Worm (Caenorhabditis elegans): Measurements from ENCODE around the gene F54B8.1.

Gene F54B8.1

ce11 chrV:15769072-15769471 lies 41.5 kb upstream of the F54B8.1 start, which contains the start of gene F57A10.4:
Gene F57A10.4 (plus strand): TSS chrV:15769438.
- no peak for TF ChIP-seq zag-1 (tag; optimal IDR thresholded peaks at IDR 0.05)
- no peak for TF ChIP-seq unc-62 (GFP tag; optimal IDR thresholded peaks at IDR 0.05)
- no peak for TF ChIP-seq elt-3 (tag; optimal IDR thresholded peaks at IDR 0.05)
- no peak for TF ChIP-seq hmg-11 (tag; optimal IDR thresholded peaks at IDR 0.05)
- TF ChIP-seq ceh-9 (tag; optimal IDR thresholded peaks at IDR 0.05): no peak
- TF ChIP-seq nhr-76 (tag; optimal IDR thresholded peaks at IDR 0.05): no peak
- no peak for TF ChIP-seq snpc-4 (tag; optimal IDR thresholded peaks at IDR 0.05)
- no peak for TF ChIP-seq mdl-1 (tag; optimal IDR thresholded peaks at IDR 0.05)
- no peak for TF ChIP-seq nhr-237 (tag; optimal IDR thresholded peaks at IDR 0.05)
- no peak for TF ChIP-seq pqm-1 (tag; optimal IDR thresholded peaks at IDR 0.05)
- no peak for TF ChIP-seq nhr-28 (tag; optimal IDR thresholded peaks at IDR 0.05)
- no peak for TF ChIP-seq ceh-28 (tag; optimal IDR thresholded peaks at IDR 0.05)

- no peak for TF ChIP-seq jun-1 (tag; optimal IDR thresholded peaks at IDR 0.05)
- TF ChIP-seq fkh-10 (GFP tag; optimal IDR thresholded peaks at IDR 0.05): no peak
- no peak for TF ChIP-seq snpc-4 (tag; optimal IDR thresholded peaks at IDR 0.05)
- no peak for TF ChIP-seq ama-1 (optimal IDR thresholded peaks at IDR 0.05)
- TF ChIP-seq eor-1 (tag; optimal IDR thresholded peaks at IDR 0.05): no peak
- no peak for TF ChIP-seq lsy-12 (tag; optimal IDR thresholded peaks at IDR 0.05)
- no peak for TF ChIP-seq ceh-28 (tag; optimal IDR thresholded peaks at IDR 0.05)
- no peak for TF ChIP-seq lin-39 (tag; optimal IDR thresholded peaks at IDR 0.05)
- TF ChIP-seq unc-62 (GFP tag; optimal IDR thresholded peaks at IDR 0.05): no peak
- TF ChIP-seq unc-39 (tag; optimal IDR thresholded peaks at IDR 0.05): no peak
Observed at ce11 chrV:15773141-15773540, 37.4 kb upstream of the F54B8.1 start, which contains the start of gene nhr-60. Gene nhr-60 (minus strand): TSS chrV:15773241.

- no peak for TF ChIP-seq R02D3.7 (tag; optimal IDR thresholded peaks at IDR 0.05)
- no peak for TF ChIP-seq pqm-1 (tag; optimal IDR thresholded peaks at IDR 0.05)
- no peak for TF ChIP-seq elt-1 (tag; optimal IDR thresholded peaks at IDR 0.05)
- TF ChIP-seq nhr-237 (tag; optimal IDR thresholded peaks at IDR 0.05): no peak
- TF ChIP-seq mml-1 (tag; optimal IDR thresholded peaks at IDR 0.05): no peak
- TF ChIP-seq nhr-23 (tag; optimal IDR thresholded peaks at IDR 0.05): no peak
- TF ChIP-seq ZK546.5 (tag; optimal IDR thresholded peaks at IDR 0.05): no peak
- TF ChIP-seq nhr-43 (tag; optimal IDR thresholded peaks at IDR 0.05; ENCODE audit: poor library complexity, severe bottlenecking): no peak
- TF ChIP-seq pha-4 (tag; optimal IDR thresholded peaks at IDR 0.05): no peak
- no peak for TF ChIP-seq nhr-77 (tag; optimal IDR thresholded peaks at IDR 0.05)
- no peak for TF ChIP-seq unc-39 (tag; optimal IDR thresholded peaks at IDR 0.05)
- no peak for TF ChIP-seq lin-15B (tag; optimal IDR thresholded peaks at IDR 0.05)
- no peak for TF ChIP-seq fos-1 (tag; optimal IDR thresholded peaks at IDR 0.05)
- no peak for TF ChIP-seq tbx-2 (tag; optimal IDR thresholded peaks at IDR 0.05)
- TF ChIP-seq elt-2 (tag; optimal IDR thresholded peaks at IDR 0.05): no peak
Observed at ce11 chrV:15773941-15774340, 36.6 kb upstream of the F54B8.1 start.

ce11 chrV:15776651-15777050 lies 33.9 kb upstream of the F54B8.1 start, which contains the start of gene nhr-283:
Gene nhr-283 (minus strand): TSS chrV:15776751.
- TF ChIP-seq lin-15B (tag; optimal IDR thresholded peaks at IDR 0.05) (no peak), nhr-77 (tag; optimal IDR thresholded peaks at IDR 0.05) (no peak), ceh-82 (tag; optimal IDR thresholded peaks at IDR 0.05) (no peak), elt-1 (tag; optimal IDR thresholded peaks at IDR 0.05) (no peak), elt-3 (tag; optimal IDR thresholded peaks at IDR 0.05) (no peak), hmg-11 (tag; optimal IDR thresholded peaks at IDR 0.05) (no peak), mml-1 (tag; optimal IDR thresholded peaks at IDR 0.05) (no peak), unc-39 (tag; optimal IDR thresholded peaks at IDR 0.05) (no peak), pha-4 (tag; optimal IDR thresholded peaks at IDR 0.05) (no peak), sea-2 (GFP tag; optimal IDR thresholded peaks at IDR 0.05) (no peak), ztf-4 (tag; optimal IDR thresholded peaks at IDR 0.05) (no peak), lsy-12 (tag; optimal IDR thresholded peaks at IDR 0.05) (no peak), fkh-2 (tag; optimal IDR thresholded peaks at IDR 0.05) (no peak)

- TF ChIP-seq sea-2 (GFP tag; optimal IDR thresholded peaks at IDR 0.05) (no peak), R02D3.7 (tag; optimal IDR thresholded peaks at IDR 0.05) (no peak)
Observed at ce11 chrV:15779128-15779729, 31.3 kb upstream of the F54B8.1 start, which contains the start of the genes nhr-285 and irld-52. Gene nhr-285 (minus strand): TSS chrV:15779228. Gene irld-52 (plus strand): TSS chrV:15779679.

Measured in whole organism, L3 larva.